Worm (Caenorhabditis elegans) whole organism, early embryonic: ENCODE results near the gene srb-19.

Source experiments
- B0310.2 ChIP-seq: sonication (generic microtip); optimal IDR thresholded peaks from 2 replicates; lab custom pipeline; 2016; ENCODE audit warnings: mild to moderate bottlenecking, missing genetic modification characterization, missing compliant biosample characterization
- F13C5.2 ChIP-seq: sonication (generic microtip); optimal IDR thresholded peaks from 2 replicates; lab custom pipeline; 2017; ENCODE audit warnings: mild to moderate bottlenecking, missing genetic modification characterization, inconsistent platforms, missing compliant biosample characterization
- aly-1 ChIP-seq: sonication (generic microtip); optimal IDR thresholded peaks from 2 replicates; lab custom pipeline; 2016; ENCODE audit warnings: missing genetic modification characterization, missing compliant biosample characterization
- ama-1 ChIP-seq: fragments of 150-350 bp; optimal IDR thresholded peaks from 2 replicates; lab custom pipeline; 2014
- ceh-13 ChIP-seq: fragments of 200-800 bp; sonication (Bioruptor generic); optimal IDR thresholded peaks from 2 replicates; lab custom pipeline; 2018; ENCODE audit warnings: mild to moderate bottlenecking, missing genetic modification characterization, missing compliant biosample characterization
- flt-1 ChIP-seq: fragments of 200-800 bp; sonication (Bioruptor generic); IDR thresholded peaks from 2 replicates; pipeline ENCODE4 v1.3.6; 2022; ENCODE audit warnings: missing genetic modification characterization, missing compliant biosample characterization
- hmbx-1 ChIP-seq: sonication (generic microtip); optimal IDR thresholded peaks from 2 replicates; lab custom pipeline; 2016; ENCODE audit warnings: mild to moderate bottlenecking, missing genetic modification characterization, missing compliant biosample characterization
- hmg-4 ChIP-seq: fragments of 200-800 bp; sonication (Bioruptor generic); optimal IDR thresholded peaks from 2 replicates; lab custom pipeline; 2018; ENCODE audit warnings: mild to moderate bottlenecking, missing genetic modification characterization, missing compliant biosample characterization
- hnd-1 ChIP-seq: sonication (generic microtip); optimal IDR thresholded peaks from 2 replicates; lab custom pipeline; 2016; ENCODE audit warnings: missing genetic modification characterization, missing compliant biosample characterization
- pes-1 ChIP-seq: fragments of 200-800 bp; sonication (Bioruptor generic); IDR thresholded peaks from 2 replicates; pipeline ENCODE4 v1.3.6; 2022; ENCODE audit warnings: missing genetic modification reagents, missing genetic modification characterization, missing compliant biosample characterization
- scrt-1 ChIP-seq: fragments of 200-800 bp; sonication (Bioruptor generic); IDR thresholded peaks from 2 replicates; pipeline ENCODE4 v1.3.6; 2022; ENCODE audit warnings: missing genetic modification characterization, missing compliant biosample characterization
- sea-1 ChIP-seq: fragments of 200-800 bp; sonication (Bioruptor generic); conservative IDR thresholded peaks from 2 replicates; pipeline ENCODE4 v1.3.6; 2022; ENCODE audit warnings: missing genetic modification characterization, missing compliant biosample characterization
- tbx-11 ChIP-seq: fragments of 200-800 bp; sonication (Bioruptor generic); IDR thresholded peaks from 2 replicates; pipeline ENCODE4 v1.3.6; 2022; ENCODE audit warnings: missing genetic modification characterization, missing compliant biosample characterization
- tbx-37 ChIP-seq: fragments of 200-800 bp; sonication (Bioruptor generic); conservative IDR thresholded peaks from 2 replicates; pipeline ENCODE4 v1.3.6; 2022; ENCODE audit warnings: missing genetic modification reagents, missing genetic modification characterization, missing compliant biosample characterization

ce11 chrV:7506207-7506606 is 13.8 kb downstream of the srb-19 start:
- TF ChIP-seq B0310.2 (tag; lab: Kevin White, UChicago) (no peak), hmbx-1 (tag; lab: Kevin White, UChicago) (no peak), ama-1 (lab: Kevin White, UChicago) (no peak), sea-1 (GFP tag; lab: Robert Waterston, UW) (no peak), pes-1 (no peak), ceh-13 (GFP tag; lab: Kevin White, UChicago) (no peak), hnd-1 (tag; lab: Kevin White, UChicago) (no peak), aly-1 (tag; lab: Kevin White, UChicago) (no peak), scrt-1 (GFP tag; lab: Robert Waterston, UW) (no peak), flt-1 (GFP tag; lab: Robert Waterston, UW) (no peak), hmg-4 (no peak), tbx-37 (GFP tag; lab: Robert Waterston, UW) (no peak), F13C5.2 (tag; lab: Kevin White, UChicago) (no peak), tbx-11 (no peak)
